Worm (Caenorhabditis elegans): ENCODE data around the gene ubq-1.

ce11 chrIII:5953041-5953912, 13.2 kb downstream of the ubq-1 start:
- TF ChIP-seq med-1 (GFP tag; optimal IDR thresholded peaks at IDR 0.05; ENCODE audit: insufficient read depth), result no peak
- no peak for TF ChIP-seq ztf-29 (GFP tag; IDR thresholded peaks at IDR 0.05)
- no peak for TF ChIP-seq cog-1 (tag; optimal IDR thresholded peaks at IDR 0.05)
- TF ChIP-seq flt-1 (GFP tag; IDR thresholded peaks at IDR 0.05), result no peak
- TF ChIP-seq klf-2 (GFP tag; conservative IDR thresholded peaks at IDR 0.05), result no peak
- TF ChIP-seq ztf-23 (GFP tag; IDR thresholded peaks at IDR 0.05), result no peak

Measured in whole organism, midembryonic.